Worm (Caenorhabditis elegans) whole organism, young adult: Measurements from ENCODE around the gene nfya-1.

Experiments
- B0261.1 ChIP-seq: sonication (generic microtip); optimal IDR thresholded peaks from 2 replicates; lab custom pipeline; 2016; ENCODE audit warnings: mild to moderate bottlenecking, missing genetic modification characterization, moderate library complexity, missing compliant biosample characterization
- B0336.3 ChIP-seq: fragments of 200-800 bp; sonication (Bioruptor generic); IDR thresholded peaks from 2 replicates; pipeline ENCODE4 v1.3.6; 2022; ENCODE audit warnings: missing genetic modification characterization, missing compliant biosample characterization
- C17E4.6 ChIP-seq: fragments of 200-800 bp; sonication (Bioruptor generic); IDR thresholded peaks from 2 replicates; pipeline ENCODE4 v1.3.6; 2022; ENCODE audit warnings: missing genetic modification reagents, missing genetic modification characterization, missing compliant biosample characterization
- F22D6.2 ChIP-seq: sonication (generic microtip); optimal IDR thresholded peaks from 2 replicates; lab custom pipeline; 2016; ENCODE audit warnings: mild to moderate bottlenecking, missing genetic modification characterization, missing compliant biosample characterization
- F23B12.7 ChIP-seq: sonication (generic microtip); optimal IDR thresholded peaks from 2 replicates; lab custom pipeline; 2017; ENCODE audit warnings: missing genetic modification characterization, mild to moderate bottlenecking, missing compliant biosample characterization, antibody characterized with exemption, moderate library complexity; ENCODE audit not compliant: insufficient read depth
- F37B4.10 ChIP-seq: fragments of 200-800 bp; sonication (Bioruptor generic); IDR thresholded peaks from 2 replicates; pipeline ENCODE4 v1.3.6; 2022; ENCODE audit warnings: missing genetic modification characterization, missing compliant biosample characterization
- F52B5.7 ChIP-seq: sonication (generic microtip); optimal IDR thresholded peaks from 2 replicates; lab custom pipeline; 2016; ENCODE audit warnings: mild to moderate bottlenecking, missing genetic modification characterization, missing compliant biosample characterization
- F55B11.4 ChIP-seq: sonication (generic microtip); optimal IDR thresholded peaks from 2 replicates; lab custom pipeline; 2016; ENCODE audit warnings: missing compliant biosample characterization, missing genetic modification characterization, borderline replicate concordance; ENCODE audit not compliant: insufficient read depth
- K11D2.4 ChIP-seq: fragments of 200-800 bp; sonication (Bioruptor generic); IDR thresholded peaks from 2 replicates; pipeline ENCODE4 v1.3.6; 2022; ENCODE audit warnings: missing genetic modification reagents, missing genetic modification characterization, missing compliant biosample characterization
- T26A5.8 ChIP-seq: sonication (generic microtip); optimal IDR thresholded peaks from 2 replicates; lab custom pipeline; 2016; ENCODE audit warnings: missing genetic modification characterization, missing compliant biosample characterization
- Y53G8AR.9 ChIP-seq: fragments of 200-800 bp; sonication (Bioruptor generic); conservative IDR thresholded peaks from 2 replicates; pipeline ENCODE4 v1.3.6; 2022; ENCODE audit warnings: missing genetic modification reagents, missing genetic modification characterization, missing compliant biosample characterization
- Y56A3A.18 ChIP-seq: fragments of 200-800 bp; sonication (Bioruptor generic); IDR thresholded peaks from 2 replicates; pipeline ENCODE4 v1.3.6; 2022; ENCODE audit warnings: missing genetic modification reagents, missing genetic modification characterization, missing compliant biosample characterization
- Y79H2A.3 ChIP-seq: fragments of 200-800 bp; sonication (Bioruptor generic); conservative IDR thresholded peaks from 2 replicates; pipeline ENCODE4 v1.3.6; 2022; ENCODE audit warnings: missing genetic modification reagents, missing genetic modification characterization, missing compliant biosample characterization
- attf-3 ChIP-seq: fragments of 200-800 bp; sonication (Bioruptor generic); conservative IDR thresholded peaks from 2 replicates; pipeline ENCODE4 v1.3.6; 2022; ENCODE audit warnings: missing genetic modification reagents, missing genetic modification characterization, missing compliant biosample characterization
- ccch-3 ChIP-seq: fragments of 200-800 bp; sonication (Bioruptor generic); optimal IDR thresholded peaks from 2 replicates; lab custom pipeline; 2018; ENCODE audit warnings: mild to moderate bottlenecking, missing genetic modification characterization, missing compliant biosample characterization
- cebp-1 ChIP-seq, 2 experiments: fragments of 200-800 bp in 1 of 2; sonication (Bioruptor generic) in 1 of 2; sonication (generic microtip) in 1 of 2; IDR thresholded peaks in 1 of 2; optimal IDR thresholded peaks in 1 of 2; 2 replicates each; pipeline versions ENCODE4 v1.3.6 to Lab custom; 2017 to 2022; ENCODE audit warnings: missing compliant biosample characterization in 2 of 2, missing genetic modification characterization in 2 of 2, mild to moderate bottlenecking in 1 of 2, missing genetic modification reagents in 1 of 2, moderate library complexity in 1 of 2
- ceh-100 ChIP-seq: fragments of 200-800 bp; sonication (Bioruptor generic); IDR thresholded peaks from 2 replicates; pipeline ENCODE4 v1.3.6; 2022; ENCODE audit warnings: missing genetic modification reagents, missing genetic modification characterization, missing compliant biosample characterization
- dpl-1 ChIP-seq: fragments of 150-350 bp; optimal IDR thresholded peaks from 2 replicates; lab custom pipeline; 2014; ENCODE audit warnings: missing biosample characterization, missing genetic modification reagents, missing genetic modification characterization
- egl-18 ChIP-seq: fragments of 200-800 bp; sonication (Bioruptor generic); IDR thresholded peaks from 2 replicates; pipeline ENCODE4 v1.3.6; 2022; ENCODE audit warnings: missing genetic modification reagents, missing genetic modification characterization, missing compliant biosample characterization
- egrh-3 ChIP-seq: fragments of 200-800 bp; sonication (Bioruptor generic); IDR thresholded peaks from 2 replicates; pipeline ENCODE4 v1.3.6; 2022; ENCODE audit warnings: missing genetic modification reagents, missing genetic modification characterization, missing compliant biosample characterization
- fkh-3 ChIP-seq: sonication (generic microtip); optimal IDR thresholded peaks from 2 replicates; lab custom pipeline; 2016; ENCODE audit warnings: mild to moderate bottlenecking, missing genetic modification characterization, missing compliant biosample characterization
- hlh-26 ChIP-seq: fragments of 200-800 bp; sonication (Bioruptor generic); conservative IDR thresholded peaks from 2 replicates; pipeline ENCODE4 v1.3.6; 2022; ENCODE audit warnings: missing genetic modification reagents, missing genetic modification characterization, missing compliant biosample characterization
- lag-1 ChIP-seq: fragments of 200-800 bp; sonication (Bioruptor generic); IDR thresholded peaks from 2 replicates; pipeline ENCODE4 v1.3.6; 2022; ENCODE audit warnings: missing genetic modification reagents, missing genetic modification characterization, missing compliant biosample characterization
- lin-40 ChIP-seq: sonication (generic microtip); optimal IDR thresholded peaks from 2 replicates; lab custom pipeline; 2016; ENCODE audit warnings: missing genetic modification characterization, mild to moderate bottlenecking, missing compliant biosample characterization, missing genotype, missing genetic modification reagents
- lin-54 ChIP-seq: fragments of 200-800 bp; sonication (Bioruptor generic); optimal IDR thresholded peaks from 2 replicates; lab custom pipeline; 2018; ENCODE audit warnings: mild to moderate bottlenecking, missing genetic modification characterization, missing compliant biosample characterization
- lsy-27 ChIP-seq: sonication (generic microtip); optimal IDR thresholded peaks from 2 replicates; lab custom pipeline; 2017; ENCODE audit warnings: missing genetic modification characterization, mild to moderate bottlenecking, missing compliant biosample characterization, antibody characterized with exemption, missing genotype, borderline replicate concordance; ENCODE audit not compliant: insufficient read depth
- madf-6 ChIP-seq: fragments of 200-800 bp; sonication (Bioruptor generic); IDR thresholded peaks from 2 replicates; pipeline ENCODE4 v1.3.6; 2022; ENCODE audit warnings: missing genetic modification reagents, missing genetic modification characterization, missing compliant biosample characterization
- madf-8 ChIP-seq: fragments of 200-800 bp; sonication (Bioruptor generic); conservative IDR thresholded peaks from 2 replicates; pipeline ENCODE4 v1.3.6; 2022; ENCODE audit warnings: missing genetic modification reagents, missing genetic modification characterization, missing compliant biosample characterization
- mel-28 ChIP-seq: sonication (generic microtip); optimal IDR thresholded peaks from 2 replicates; lab custom pipeline; 2016; ENCODE audit warnings: borderline replicate concordance, mild to moderate bottlenecking, missing genetic modification characterization, missing compliant biosample characterization
- nfyb-1 ChIP-seq: fragments of 200-800 bp; sonication (Bioruptor generic); IDR thresholded peaks from 2 replicates; pipeline ENCODE4 v1.3.6; 2022; ENCODE audit warnings: missing genetic modification reagents, missing genetic modification characterization, missing compliant biosample characterization
- nhr-80 ChIP-seq: sonication (generic microtip); optimal IDR thresholded peaks from 2 replicates; lab custom pipeline; 2016; ENCODE audit warnings: missing genetic modification characterization, missing compliant biosample characterization
- pbrm-1 ChIP-seq: fragments of 200-800 bp; sonication (Bioruptor generic); IDR thresholded peaks from 2 replicates; pipeline ENCODE4 v1.3.6; 2022; ENCODE audit warnings: missing genetic modification reagents, missing genetic modification characterization, missing compliant biosample characterization
- pha-4 ChIP-seq: fragments of 150-350 bp; sonication (generic microtip); optimal IDR thresholded peaks from 2 replicates; lab custom pipeline; 2014; ENCODE audit warnings: missing biosample characterization, missing genetic modification reagents, missing genetic modification characterization
- rcor-1 ChIP-seq: fragments of 200-800 bp; sonication (Bioruptor generic); IDR thresholded peaks from 2 replicates; pipeline ENCODE4 v1.3.6; 2022; ENCODE audit warnings: missing genetic modification reagents, missing genetic modification characterization, missing compliant biosample characterization
- repo-1 ChIP-seq: sonication (generic microtip); optimal IDR thresholded peaks from 2 replicates; lab custom pipeline; 2017; ENCODE audit warnings: mild to moderate bottlenecking, missing genetic modification characterization, missing compliant biosample characterization
- sdz-38 ChIP-seq: sonication (generic microtip); optimal IDR thresholded peaks from 2 replicates; lab custom pipeline; 2016; ENCODE audit warnings: missing genotype, missing genetic modification characterization, missing compliant biosample characterization
- tbp1 ChIP-seq: fragments of 200-800 bp; sonication (Bioruptor generic); optimal IDR thresholded peaks from 2 replicates; lab custom pipeline; 2018; ENCODE audit warnings: mild to moderate bottlenecking, missing genetic modification characterization, missing compliant biosample characterization
- unc-130 ChIP-seq: sonication (generic microtip); optimal IDR thresholded peaks from 2 replicates; lab custom pipeline; 2016; ENCODE audit warnings: missing genetic modification reagents, missing genetic modification characterization, missing compliant biosample characterization
- xnd-1 ChIP-seq: sonication (generic microtip); optimal IDR thresholded peaks from 2 replicates; lab custom pipeline; 2016; ENCODE audit warnings: missing genotype, missing genetic modification reagents, missing genetic modification characterization, missing compliant biosample characterization
- zfh-2 ChIP-seq: fragments of 200-800 bp; sonication (Bioruptor generic); conservative IDR thresholded peaks from 2 replicates; pipeline ENCODE4 v1.3.6; 2022; ENCODE audit warnings: missing genetic modification reagents, missing genetic modification characterization, missing compliant biosample characterization
- ztf-22 ChIP-seq: fragments of 200-800 bp; sonication (Bioruptor generic); optimal IDR thresholded peaks from 2 replicates; lab custom pipeline; 2018; ENCODE audit warnings: mild to moderate bottlenecking, missing genetic modification characterization, moderate library complexity, missing compliant biosample characterization
- ztf-26 ChIP-seq: sonication (generic microtip); optimal IDR thresholded peaks from 2 replicates; lab custom pipeline; 2017; ENCODE audit warnings: missing genetic modification characterization, missing compliant biosample characterization
- ztf-6 ChIP-seq: fragments of 200-800 bp; sonication (Bioruptor generic); IDR thresholded peaks from 2 replicates; pipeline ENCODE4 v1.3.6; 2022; ENCODE audit warnings: missing genetic modification reagents, missing genetic modification characterization, missing compliant biosample characterization

Gene nfya-1

DNA sequence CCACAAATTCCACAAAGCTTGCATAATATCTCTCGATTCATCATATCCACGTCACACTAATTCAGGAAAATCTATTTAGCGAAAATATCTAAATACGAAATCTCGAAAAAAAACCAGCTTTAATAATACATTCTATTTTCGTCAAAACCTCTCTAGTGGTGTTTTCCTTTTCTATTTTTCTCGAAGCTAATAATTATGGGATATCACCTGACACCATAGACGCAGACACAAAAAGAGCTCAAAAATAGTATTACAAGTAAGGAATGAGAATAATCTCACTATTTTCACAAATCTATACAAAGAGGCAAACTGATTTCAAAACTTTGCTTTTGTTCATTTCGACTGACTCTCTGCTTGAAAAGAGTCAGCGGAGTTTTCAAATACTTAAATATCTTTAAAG is 22.4 kb upstream of the nfya-1 start:
- TF ChIP-seq lin-54 (GFP tag; lab: Kevin White, UChicago) (no peak), attf-3 (GFP tag; lab: Robert Waterston, UW) (no peak), sdz-38 (tag; lab: Kevin White, UChicago) (no peak), ztf-6 (no peak), mel-28 (tag; lab: Kevin White, UChicago) (no peak), pha-4 (tag; lab: Kevin White, UChicago) (no peak), fkh-3 (tag; lab: Kevin White, UChicago) (no peak), ccch-3 (GFP tag; lab: Kevin White, UChicago) (no peak), Y79H2A.3 (no peak), madf-8 (GFP tag; lab: Robert Waterston, UW) (no peak), C17E4.6 (GFP tag; lab: Robert Waterston, UW) (no peak)

DNA sequence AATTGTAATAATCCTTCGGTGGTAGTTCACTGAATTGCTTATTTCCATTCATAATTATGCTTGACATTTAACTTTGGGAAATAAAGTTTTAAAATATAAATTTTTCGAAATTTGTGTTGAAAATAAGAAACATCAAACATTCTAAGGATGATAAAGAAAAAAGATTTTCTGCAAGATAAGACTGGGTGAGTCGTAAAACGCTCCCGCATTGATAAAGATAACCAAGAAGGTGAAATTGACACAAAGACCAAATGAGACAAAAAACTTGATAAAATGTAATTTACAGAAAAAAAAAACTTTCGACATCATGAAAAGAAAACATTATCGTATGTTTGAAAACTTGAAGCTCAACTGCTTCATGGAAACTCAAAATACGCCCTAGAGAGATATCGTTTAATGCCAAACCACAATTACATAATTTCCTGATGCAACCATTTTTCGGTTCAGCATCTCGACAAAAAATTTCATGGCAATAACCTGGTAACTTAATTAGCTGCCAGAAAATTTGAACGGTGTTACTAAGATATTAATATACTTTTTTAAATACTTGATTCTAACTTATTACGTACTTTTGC is 21.5 kb upstream of the nfya-1 start:
- no peak for TF ChIP-seq ztf-22 (GFP tag; lab: Kevin White, UChicago)
- TF ChIP-seq F37B4.10 (GFP tag; lab: Robert Waterston, UW) = no peak
- TF ChIP-seq repo-1 (tag; lab: Kevin White, UChicago) = peak; percentile 2
- 0 out of 2 replicates have a peak, but pooled peaks have one; percentile 16 for TF ChIP-seq nfyb-1 (GFP tag; lab: Robert Waterston, UW)
- no peak for TF ChIP-seq lin-40 (tag; lab: Kevin White, UChicago)
- peak; percentile 59 for TF ChIP-seq nhr-80 (tag; lab: Kevin White, UChicago)
- no peak for TF ChIP-seq lag-1
- peak; percentile 7; the same call in 1 of the 2 replicates for TF ChIP-seq rcor-1 (GFP tag; lab: Robert Waterston, UW)
- TF ChIP-seq tbp1 = no peak
- TF ChIP-seq T26A5.8 = peak; percentile 11
- TF ChIP-seq C17E4.6 (GFP tag; lab: Robert Waterston, UW) = no peak
- TF ChIP-seq madf-8 (GFP tag; lab: Robert Waterston, UW) = no peak
- no peak for TF ChIP-seq F23B12.7
- no peak for TF ChIP-seq fkh-3 (tag; lab: Kevin White, UChicago)
- TF ChIP-seq F55B11.4 (tag; lab: Kevin White, UChicago) = no peak
- TF ChIP-seq F52B5.7 = no peak
- TF ChIP-seq Y56A3A.18 (GFP tag; lab: Robert Waterston, UW) = peak; percentile 56
- no peak for TF ChIP-seq unc-130
- no peak for TF ChIP-seq dpl-1 (GFP tag; lab: Kevin White, UChicago)
- TF ChIP-seq K11D2.4 = 0 out of 2 replicates have a peak, but pooled peaks have one; percentile 24
- TF ChIP-seq B0336.3 (GFP tag; lab: Robert Waterston, UW) = peak; percentile 13; the same call in 1 of the 2 replicates
- TF ChIP-seq Y53G8AR.9 (GFP tag; lab: Robert Waterston, UW) = peak; percentile 52; the same call in 1 of the 2 replicates
- TF ChIP-seq B0261.1 (tag; lab: Kevin White, UChicago) = peak; percentile 2
- peak; percentile 46 for TF ChIP-seq ztf-26 (tag; lab: Kevin White, UChicago)
- TF ChIP-seq F22D6.2 (tag; lab: Kevin White, UChicago) = no peak
- no peak for TF ChIP-seq egl-18 (GFP tag; lab: Robert Waterston, UW)
- no peak for TF ChIP-seq cebp-1 (GFP tag; IDR thresholded peaks at IDR 0.05; lab: Robert Waterston, UW)
- TF ChIP-seq cebp-1 (tag; optimal IDR thresholded peaks at IDR 0.05; lab: Kevin White, UChicago) = peak; percentile 30
- TF ChIP-seq lsy-27 (tag; lab: Kevin White, UChicago) = no peak
- no peak for TF ChIP-seq egrh-3 (GFP tag; lab: Robert Waterston, UW)
- TF ChIP-seq zfh-2 (GFP tag; lab: Robert Waterston, UW) = no peak
- TF ChIP-seq ceh-100 (GFP tag; lab: Robert Waterston, UW) = peak; percentile 12; the same call in 1 of the 2 replicates
- TF ChIP-seq madf-6 (GFP tag; lab: Robert Waterston, UW) = no peak
- TF ChIP-seq Y79H2A.3 = no peak
- TF ChIP-seq xnd-1 (tag; lab: Kevin White, UChicago) = no peak
- no peak for TF ChIP-seq pbrm-1 (GFP tag; lab: Robert Waterston, UW)
- no peak for TF ChIP-seq hlh-26 (GFP tag; lab: Robert Waterston, UW)
